Worm (Caenorhabditis elegans) whole organism, mixed stage, embryonic: Measurements from ENCODE around the gene coa-3.

Source experiments
- bed-3 ChIP-seq: fragments of 200-800 bp; sonication (Bioruptor generic); optimal IDR thresholded peaks from 3 replicates; lab custom pipeline; 2018; ENCODE audit warnings: mild to moderate bottlenecking, missing genetic modification characterization, moderate library complexity, missing compliant biosample characterization
- blmp-1 ChIP-seq: fragments of 150-350 bp; optimal IDR thresholded peaks from 2 replicates; lab custom pipeline; 2014; ENCODE audit warnings: missing biosample characterization, missing genetic modification characterization
- ceh-39 ChIP-seq: fragments of 150-350 bp; optimal IDR thresholded peaks from 2 replicates; lab custom pipeline; 2014; ENCODE audit warnings: missing biosample characterization, missing genetic modification characterization
- ceh-43 ChIP-seq: fragments of 200-800 bp; sonication (Bioruptor generic); optimal IDR thresholded peaks from 2 replicates; lab custom pipeline; 2018; ENCODE audit warnings: mild to moderate bottlenecking, missing genetic modification characterization, moderate library complexity, missing compliant biosample characterization
- ceh-83 ChIP-seq: fragments of 200-800 bp; sonication (Bioruptor generic); optimal IDR thresholded peaks from 2 replicates; lab custom pipeline; 2018; ENCODE audit warnings: mild to moderate bottlenecking, missing genetic modification characterization, missing compliant biosample characterization
- ces-1 ChIP-seq: fragments of 150-350 bp; optimal IDR thresholded peaks from 2 replicates; lab custom pipeline; 2014; ENCODE audit warnings: missing biosample characterization, missing genetic modification reagents, missing genetic modification characterization
- cnd-1 ChIP-seq: fragments of 200-800 bp; sonication (Bioruptor generic); optimal IDR thresholded peaks from 2 replicates; lab custom pipeline; 2018; ENCODE audit warnings: mild to moderate bottlenecking, missing genetic modification characterization, missing compliant biosample characterization
- drap-1 ChIP-seq: fragments of 200-800 bp; sonication (Bioruptor generic); optimal IDR thresholded peaks from 3 replicates; lab custom pipeline; 2018; ENCODE audit warnings: mild to moderate bottlenecking, missing genetic modification characterization, missing compliant biosample characterization
- elt-1 ChIP-seq: sonication (generic microtip); optimal IDR thresholded peaks from 2 replicates; lab custom pipeline; 2017; ENCODE audit warnings: missing genetic modification characterization, mild to moderate bottlenecking, missing compliant biosample characterization, antibody characterized with exemption, moderate library complexity, borderline replicate concordance; ENCODE audit not compliant: insufficient read depth
- elt-3 ChIP-seq: fragments of 150-350 bp; optimal IDR thresholded peaks from 2 replicates; lab custom pipeline; 2014; ENCODE audit warnings: missing biosample characterization, missing genetic modification characterization
- flh-1 ChIP-seq: fragments of 200-800 bp; sonication (Bioruptor generic); optimal IDR thresholded peaks from 2 replicates; lab custom pipeline; 2018; ENCODE audit warnings: mild to moderate bottlenecking, missing genetic modification characterization, moderate library complexity, missing compliant biosample characterization
- ham-2 ChIP-seq: fragments of 200-800 bp; sonication (Bioruptor generic); optimal IDR thresholded peaks from 2 replicates; lab custom pipeline; 2018; ENCODE audit warnings: mild to moderate bottlenecking, missing genetic modification characterization, missing compliant biosample characterization
- hlh-1 ChIP-seq: fragments of 150-350 bp; optimal IDR thresholded peaks from 2 replicates; lab custom pipeline; 2014; ENCODE audit warnings: missing biosample characterization, missing genetic modification reagents, missing genetic modification characterization
- lin-13 ChIP-seq: fragments of 150-350 bp; optimal IDR thresholded peaks from 2 replicates; lab custom pipeline; 2014; ENCODE audit warnings: missing biosample characterization, missing genetic modification characterization
- lin-32 ChIP-seq: fragments of 200-800 bp; sonication (Bioruptor generic); optimal IDR thresholded peaks from 2 replicates; lab custom pipeline; 2018; ENCODE audit warnings: mild to moderate bottlenecking, missing genetic modification characterization, missing compliant biosample characterization
- lsy-2 ChIP-seq: fragments of 150-350 bp; optimal IDR thresholded peaks from 2 replicates; lab custom pipeline; 2014; ENCODE audit warnings: missing biosample characterization, missing genetic modification characterization
- mep-1 ChIP-seq: fragments of 150-350 bp; optimal IDR thresholded peaks from 2 replicates; lab custom pipeline; 2017; ENCODE audit warnings: missing biosample characterization, missing genetic modification reagents, missing genetic modification characterization, inconsistent platforms
- mls-2 ChIP-seq: sonication (generic microtip); optimal IDR thresholded peaks from 2 replicates; lab custom pipeline; 2016; ENCODE audit warnings: mild to moderate bottlenecking, missing genetic modification characterization, moderate library complexity, missing compliant biosample characterization
- nhr-12 ChIP-seq: fragments of 150-350 bp; optimal IDR thresholded peaks from 2 replicates; lab custom pipeline; 2014; ENCODE audit warnings: missing biosample characterization, missing genetic modification characterization
- nhr-2 ChIP-seq: fragments of 150-350 bp; optimal IDR thresholded peaks from 2 replicates; lab custom pipeline; 2014; ENCODE audit warnings: missing biosample characterization, missing genetic modification characterization
- nhr-237 ChIP-seq: fragments of 150-350 bp; optimal IDR thresholded peaks from 2 replicates; lab custom pipeline; 2014; ENCODE audit warnings: missing biosample characterization, missing genetic modification characterization
- nhr-28 ChIP-seq: fragments of 150-350 bp; optimal IDR thresholded peaks from 2 replicates; lab custom pipeline; 2014; ENCODE audit warnings: missing biosample characterization, missing genetic modification characterization
- nhr-76 ChIP-seq: sonication (generic microtip); optimal IDR thresholded peaks from 2 replicates; lab custom pipeline; 2017; ENCODE audit warnings: missing biosample characterization, missing genetic modification characterization
- sem-2 ChIP-seq: fragments of 200-800 bp; sonication (Bioruptor generic); optimal IDR thresholded peaks from 2 replicates; lab custom pipeline; 2018; ENCODE audit warnings: mild to moderate bottlenecking, missing genetic modification characterization, missing compliant biosample characterization
- snpc-4 ChIP-seq: fragments of 150-350 bp; optimal IDR thresholded peaks from 2 replicates; lab custom pipeline; 2014; ENCODE audit warnings: missing biosample characterization, missing genetic modification characterization
- sptf-1 ChIP-seq: sonication (generic microtip); optimal IDR thresholded peaks from 2 replicates; lab custom pipeline; 2017; ENCODE audit warnings: mild to moderate bottlenecking, missing genetic modification characterization, moderate library complexity, missing compliant biosample characterization
- tbx-8 ChIP-seq: fragments of 200-800 bp; sonication (Bioruptor generic); optimal IDR thresholded peaks from 2 replicates; lab custom pipeline; 2018; ENCODE audit warnings: mild to moderate bottlenecking, missing genetic modification characterization, moderate library complexity, missing compliant biosample characterization
- unc-120 ChIP-seq: sonication (generic microtip); optimal IDR thresholded peaks from 2 replicates; lab custom pipeline; 2017; ENCODE audit warnings: missing genetic modification characterization, missing compliant biosample characterization; ENCODE audit not compliant: poor library complexity, severe bottlenecking
- unc-39 ChIP-seq: fragments of 150-350 bp; optimal IDR thresholded peaks from 2 replicates; lab custom pipeline; 2014; ENCODE audit warnings: missing biosample characterization, missing genetic modification characterization
- unc-62 ChIP-seq: fragments of 150-350 bp; optimal IDR thresholded peaks from 2 replicates; lab custom pipeline; 2014; ENCODE audit warnings: missing biosample characterization, missing genetic modification reagents, missing genetic modification characterization
- zip-8 ChIP-seq: fragments of 150-350 bp; optimal IDR thresholded peaks from 2 replicates; lab custom pipeline; 2014; ENCODE audit warnings: missing biosample characterization, missing genetic modification characterization
- ztf-11 ChIP-seq: fragments of 150-350 bp; optimal IDR thresholded peaks from 2 replicates; lab custom pipeline; 2014; ENCODE audit warnings: missing biosample characterization, missing genetic modification characterization

coa-3 gene

ce11 chrII:4584313-4584712, 18.1 kb downstream of the coa-3 start:
- TF ChIP-seq ceh-43 (GFP tag; lab: Kevin White, UChicago) (no peak), ham-2 (GFP tag; lab: Kevin White, UChicago) (no peak), lsy-2 (no peak), ces-1 (GFP tag; lab: Kevin White, UChicago) (peak; percentile 99), unc-120 (tag; lab: Kevin White, UChicago) (no peak), elt-3 (tag; lab: Kevin White, UChicago) (no peak), snpc-4 (tag; lab: Kevin White, UChicago) (no peak)

DNA sequence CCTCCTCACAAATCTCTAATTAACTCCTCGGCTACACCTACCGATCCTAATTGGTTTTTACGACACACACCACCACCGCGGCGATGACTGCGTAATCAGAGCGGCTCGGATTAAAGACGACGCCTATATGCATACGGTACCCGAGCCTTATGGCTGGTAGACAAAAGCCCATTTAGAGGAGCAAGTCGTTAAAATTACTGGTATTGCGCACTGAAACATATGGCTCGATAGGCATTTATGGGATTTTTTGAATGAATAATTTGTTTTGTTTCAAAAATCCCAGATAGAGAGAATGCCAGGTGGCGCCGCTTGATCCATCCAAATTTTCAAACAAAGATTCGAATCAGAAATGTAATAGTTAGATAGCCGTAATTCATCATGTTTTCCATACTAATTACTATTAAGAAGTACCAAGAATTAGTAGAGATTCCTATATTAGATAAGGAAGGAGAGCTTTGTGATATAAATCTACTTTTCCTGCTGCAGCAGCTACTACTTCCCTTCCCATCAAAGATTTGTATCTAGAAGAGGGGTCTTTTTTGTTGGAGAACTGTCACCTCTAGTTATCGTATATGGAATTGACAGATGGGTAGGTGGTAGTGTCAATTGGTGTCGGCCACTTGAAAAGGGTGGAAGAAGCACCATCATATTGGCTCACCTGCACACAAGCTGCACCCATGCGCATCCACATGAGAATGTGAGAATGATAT, 19.1 kb downstream of the coa-3 start:
- TF ChIP-seq nhr-76 (tag; lab: Kevin White, UChicago): no peak
- peak; percentile 94 for TF ChIP-seq elt-1 (tag; lab: Kevin White, UChicago)
- peak; percentile 54 for TF ChIP-seq unc-62 (GFP tag; lab: Kevin White, UChicago)
- peak; percentile 64 for TF ChIP-seq nhr-2 (tag; lab: Kevin White, UChicago)
- no peak for TF ChIP-seq hlh-1 (tag; lab: Kevin White, UChicago)
- TF ChIP-seq lin-32: peak; percentile 67

DNA sequence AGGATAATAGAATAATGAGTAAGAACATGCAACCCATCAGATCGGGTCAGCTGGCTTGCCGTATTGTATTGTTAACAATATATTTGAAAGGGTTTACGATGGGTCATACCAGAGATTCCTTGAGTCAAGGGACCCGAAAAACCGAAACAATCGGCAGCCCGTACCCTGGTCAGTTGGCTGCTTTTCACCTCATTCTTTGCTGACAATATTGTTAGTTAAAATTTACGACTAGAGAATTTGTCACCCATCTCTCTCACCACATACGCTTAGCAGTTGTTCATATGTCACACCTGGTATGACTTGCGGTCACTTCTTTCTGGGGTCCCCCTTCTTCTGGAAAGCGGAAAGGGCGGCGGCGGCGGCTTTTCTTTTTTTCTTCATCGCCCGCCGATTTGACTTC, 21.3 kb downstream of the coa-3 start:
- peak; percentile 56 for TF ChIP-seq hlh-1 (tag; lab: Kevin White, UChicago)
- no peak for TF ChIP-seq mls-2
- no peak for TF ChIP-seq mep-1 (tag; lab: Kevin White, UChicago)
- TF ChIP-seq nhr-12: no peak
- TF ChIP-seq, all 35 proteins: peak for 1

DNA sequence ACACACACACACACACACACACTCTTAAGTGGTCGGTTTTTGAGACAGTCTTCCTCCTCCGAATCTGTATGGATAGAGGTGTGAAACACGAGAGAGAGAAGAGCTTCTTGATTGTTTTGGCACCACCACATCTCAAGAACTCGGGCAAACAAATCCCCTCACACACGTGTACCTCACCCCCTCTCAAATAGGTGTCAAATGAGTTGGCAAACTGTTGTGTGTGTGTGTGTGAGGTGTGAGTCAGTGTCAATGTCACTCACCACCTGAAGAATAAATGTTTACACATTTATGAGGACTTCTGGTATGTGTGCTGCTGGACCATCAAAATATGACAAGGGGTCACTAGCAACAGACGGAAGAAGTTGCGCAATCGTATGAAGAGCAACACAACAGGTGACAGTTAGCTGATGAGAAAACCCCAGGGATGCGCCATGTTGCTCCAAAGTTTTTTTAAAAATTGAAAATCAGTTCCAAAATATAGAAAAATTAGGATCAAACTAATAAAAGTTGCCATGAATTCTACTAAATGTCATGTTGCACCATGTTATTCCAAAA, 22.4 kb downstream of the coa-3 start:
- TF ChIP-seq nhr-237 (tag; lab: Kevin White, UChicago) (no peak), unc-62 (GFP tag; lab: Kevin White, UChicago) (peak; percentile 8), snpc-4 (tag; lab: Kevin White, UChicago) (no peak), unc-39 (tag; lab: Kevin White, UChicago) (no peak), tbx-8 (GFP tag; lab: Kevin White, UChicago) (no peak), drap-1 (no peak), blmp-1 (tag; lab: Kevin White, UChicago) (no peak), sem-2 (GFP tag; lab: Kevin White, UChicago) (no peak), nhr-12 (no peak), unc-120 (tag; lab: Kevin White, UChicago) (no peak), elt-3 (tag; lab: Kevin White, UChicago) (no peak), nhr-28 (no peak), lin-13 (tag; lab: Kevin White, UChicago) (no peak), zip-8 (tag; lab: Kevin White, UChicago) (peak; percentile 73), ceh-39 (no peak), mls-2 (no peak), ham-2 (GFP tag; lab: Kevin White, UChicago) (no peak), bed-3 (GFP tag; lab: Kevin White, UChicago) (no peak), nhr-2 (tag; lab: Kevin White, UChicago) (peak; percentile 93), nhr-76 (tag; lab: Kevin White, UChicago) (no peak), flh-1 (no peak), sptf-1 (tag; lab: Kevin White, UChicago) (no peak), hlh-1 (tag; lab: Kevin White, UChicago) (peak; percentile 77), ceh-43 (GFP tag; lab: Kevin White, UChicago) (no peak), cnd-1 (tag; lab: Kevin White, UChicago) (peak; percentile 9), ceh-83 (GFP tag; lab: Kevin White, UChicago) (no peak), lin-32 (no peak)

DNA sequence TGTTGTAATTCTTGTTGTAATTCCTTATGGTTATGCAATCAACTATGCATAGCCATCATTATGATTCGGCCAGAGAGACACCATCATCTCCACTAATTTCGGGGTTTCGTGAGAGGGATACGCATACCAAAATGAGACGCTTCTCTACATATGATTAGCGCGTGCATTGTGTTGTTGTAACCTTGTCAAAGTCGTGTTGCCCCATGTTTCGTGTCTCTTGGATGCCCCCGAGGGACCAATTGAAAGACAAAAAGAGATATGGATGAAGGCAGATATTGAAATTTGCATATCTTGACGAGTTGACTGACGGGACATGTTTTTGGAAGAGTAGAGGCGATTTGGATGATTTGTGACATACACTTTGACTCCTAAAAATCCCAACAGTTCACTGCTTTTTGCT, 23.1 kb downstream of the coa-3 start:
- TF ChIP-seq ceh-39 (no peak), ceh-83 (GFP tag; lab: Kevin White, UChicago) (no peak), ztf-11 (tag; lab: Kevin White, UChicago) (peak; percentile 8), sptf-1 (tag; lab: Kevin White, UChicago) (peak; percentile 60), cnd-1 (tag; lab: Kevin White, UChicago) (no peak), flh-1 (no peak), ces-1 (GFP tag; lab: Kevin White, UChicago) (peak; percentile 85), unc-62 (GFP tag; lab: Kevin White, UChicago) (peak; percentile 65), nhr-76 (tag; lab: Kevin White, UChicago) (no peak), lin-32 (no peak), zip-8 (tag; lab: Kevin White, UChicago) (no peak), lin-13 (tag; lab: Kevin White, UChicago) (no peak), nhr-12 (no peak)
- TF ChIP-seq, all 35 proteins: peak for 4
